Worm (Caenorhabditis elegans): Measurements from ENCODE around the gene E02H4.7.
A peak's percentile ranks its signal among the peaks of the same experiment; 100 is the strongest.

The E02H4.7 gene

ce11 chrX:14228764-14229163, 27.3 kb upstream of the E02H4.7 start:
- TF ChIP-seq ceh-13 (GFP tag; optimal IDR thresholded peaks at IDR 0.05) (no peak), tbx-37 (GFP tag; conservative IDR thresholded peaks at IDR 0.05) (no peak), hnd-1 (tag; optimal IDR thresholded peaks at IDR 0.05) (peak; percentile 29), hmg-4 (GFP tag; optimal IDR thresholded peaks at IDR 0.05) (no peak), aly-1 (tag; optimal IDR thresholded peaks at IDR 0.05) (peak; percentile 61), ceh-36 (tag; optimal IDR thresholded peaks at IDR 0.05) (peak; percentile 59), sea-1 (GFP tag; conservative IDR thresholded peaks at IDR 0.05) (peak; percentile 72; the same call in 1 of the 2 replicates), tbx-11 (GFP tag; IDR thresholded peaks at IDR 0.05) (peak; percentile 38; the same call in 1 of the 2 replicates), B0310.2 (tag; optimal IDR thresholded peaks at IDR 0.05) (no peak), scrt-1 (GFP tag; IDR thresholded peaks at IDR 0.05) (0 out of 2 replicates have a peak, but pooled peaks have one; percentile 49), ama-1 (optimal IDR thresholded peaks at IDR 0.05) (no peak), pes-1 (GFP tag; IDR thresholded peaks at IDR 0.05) (peak; percentile 79), F13C5.2 (tag; optimal IDR thresholded peaks at IDR 0.05) (no peak), flt-1 (GFP tag; IDR thresholded peaks at IDR 0.05) (peak; percentile 49; the same call in 1 of the 2 replicates), hmbx-1 (tag; optimal IDR thresholded peaks at IDR 0.05) (no peak)

ce11 chrX:14231987-14232386, 24.1 kb upstream of the E02H4.7 start:
- TF ChIP-seq hnd-1 (tag; optimal IDR thresholded peaks at IDR 0.05) (no peak), B0310.2 (tag; optimal IDR thresholded peaks at IDR 0.05) (no peak), hmbx-1 (tag; optimal IDR thresholded peaks at IDR 0.05) (no peak), hmg-4 (GFP tag; optimal IDR thresholded peaks at IDR 0.05) (no peak), ceh-13 (GFP tag; optimal IDR thresholded peaks at IDR 0.05) (no peak), flt-1 (GFP tag; IDR thresholded peaks at IDR 0.05) (no peak), F13C5.2 (tag; optimal IDR thresholded peaks at IDR 0.05) (no peak), ceh-36 (tag; optimal IDR thresholded peaks at IDR 0.05) (no peak), tra-4 (tag; optimal IDR thresholded peaks at IDR 0.05) (no peak), pes-1 (GFP tag; IDR thresholded peaks at IDR 0.05) (no peak), sea-1 (GFP tag; conservative IDR thresholded peaks at IDR 0.05) (no peak), scrt-1 (GFP tag; IDR thresholded peaks at IDR 0.05) (no peak), aly-1 (tag; optimal IDR thresholded peaks at IDR 0.05) (no peak), tbx-37 (GFP tag; conservative IDR thresholded peaks at IDR 0.05) (no peak), tbx-11 (GFP tag; IDR thresholded peaks at IDR 0.05) (no peak), ets-7 (tag; optimal IDR thresholded peaks at IDR 0.05) (no peak), ama-1 (optimal IDR thresholded peaks at IDR 0.05) (no peak)

ce11 chrX:14234366-14234765, 21.7 kb upstream of the E02H4.7 start, which contains the start of gene srg-36:
TSS of gene srg-36 (minus strand) at chrX:14234466.
- TF ChIP-seq pes-1 (GFP tag; IDR thresholded peaks at IDR 0.05) (no peak), sea-1 (GFP tag; conservative IDR thresholded peaks at IDR 0.05) (no peak), flt-1 (GFP tag; IDR thresholded peaks at IDR 0.05) (no peak), scrt-1 (GFP tag; IDR thresholded peaks at IDR 0.05) (no peak), tbx-11 (GFP tag; IDR thresholded peaks at IDR 0.05) (no peak), ceh-36 (tag; optimal IDR thresholded peaks at IDR 0.05) (no peak), ceh-13 (GFP tag; optimal IDR thresholded peaks at IDR 0.05) (no peak), B0310.2 (tag; optimal IDR thresholded peaks at IDR 0.05) (no peak), tbx-37 (GFP tag; conservative IDR thresholded peaks at IDR 0.05) (no peak), F13C5.2 (tag; optimal IDR thresholded peaks at IDR 0.05) (no peak), aly-1 (tag; optimal IDR thresholded peaks at IDR 0.05) (no peak), hmbx-1 (tag; optimal IDR thresholded peaks at IDR 0.05) (no peak), tra-4 (tag; optimal IDR thresholded peaks at IDR 0.05) (no peak), hnd-1 (tag; optimal IDR thresholded peaks at IDR 0.05) (no peak), hmg-4 (GFP tag; optimal IDR thresholded peaks at IDR 0.05) (no peak), ets-7 (tag; optimal IDR thresholded peaks at IDR 0.05) (no peak), ama-1 (optimal IDR thresholded peaks at IDR 0.05) (no peak)

- TF ChIP-seq hmg-4 (GFP tag; optimal IDR thresholded peaks at IDR 0.05): no peak
- TF ChIP-seq ama-1 (optimal IDR thresholded peaks at IDR 0.05): no peak
- no peak for TF ChIP-seq ceh-36 (tag; optimal IDR thresholded peaks at IDR 0.05)
- no peak for TF ChIP-seq B0310.2 (tag; optimal IDR thresholded peaks at IDR 0.05)
- TF ChIP-seq tbx-11 (GFP tag; IDR thresholded peaks at IDR 0.05): no peak
- TF ChIP-seq F13C5.2 (tag; optimal IDR thresholded peaks at IDR 0.05): no peak
- no peak for TF ChIP-seq sea-1 (GFP tag; conservative IDR thresholded peaks at IDR 0.05)
- no peak for TF ChIP-seq tbx-37 (GFP tag; conservative IDR thresholded peaks at IDR 0.05)
Observed at ce11 chrX:14234932-14235331, 21.1 kb upstream of the E02H4.7 start, which contains the start of gene srg-37. TSS of gene srg-37 (minus strand) at chrX:14235032.

- no peak for TF ChIP-seq scrt-1 (GFP tag; IDR thresholded peaks at IDR 0.05)
- no peak for TF ChIP-seq hnd-1 (tag; optimal IDR thresholded peaks at IDR 0.05)
- no peak for TF ChIP-seq tbx-37 (GFP tag; conservative IDR thresholded peaks at IDR 0.05)
- TF ChIP-seq hmg-4 (GFP tag; optimal IDR thresholded peaks at IDR 0.05): no peak
- no peak for TF ChIP-seq flt-1 (GFP tag; IDR thresholded peaks at IDR 0.05)
- no peak for TF ChIP-seq ceh-13 (GFP tag; optimal IDR thresholded peaks at IDR 0.05)
- no peak for TF ChIP-seq ets-7 (tag; optimal IDR thresholded peaks at IDR 0.05)
- TF ChIP-seq hmbx-1 (tag; optimal IDR thresholded peaks at IDR 0.05): no peak
- no peak for TF ChIP-seq ama-1 (optimal IDR thresholded peaks at IDR 0.05)
- TF ChIP-seq tra-4 (tag; optimal IDR thresholded peaks at IDR 0.05): no peak
- TF ChIP-seq ceh-36 (tag; optimal IDR thresholded peaks at IDR 0.05): no peak
- TF ChIP-seq F13C5.2 (tag; optimal IDR thresholded peaks at IDR 0.05): no peak
- no peak for TF ChIP-seq sea-1 (GFP tag; conservative IDR thresholded peaks at IDR 0.05)
- TF ChIP-seq aly-1 (tag; optimal IDR thresholded peaks at IDR 0.05): no peak
- no peak for TF ChIP-seq B0310.2 (tag; optimal IDR thresholded peaks at IDR 0.05)
- TF ChIP-seq pes-1 (GFP tag; IDR thresholded peaks at IDR 0.05): no peak
- no peak for TF ChIP-seq tbx-11 (GFP tag; IDR thresholded peaks at IDR 0.05)
Observed at ce11 chrX:14236121-14236824, 19.8 kb upstream of the E02H4.7 start.

- TF ChIP-seq tra-4 (tag; optimal IDR thresholded peaks at IDR 0.05) (no peak), scrt-1 (GFP tag; IDR thresholded peaks at IDR 0.05) (no peak), aly-1 (tag; optimal IDR thresholded peaks at IDR 0.05) (no peak), B0310.2 (tag; optimal IDR thresholded peaks at IDR 0.05) (no peak), pes-1 (GFP tag; IDR thresholded peaks at IDR 0.05) (no peak), sea-1 (GFP tag; conservative IDR thresholded peaks at IDR 0.05) (no peak), tbx-11 (GFP tag; IDR thresholded peaks at IDR 0.05) (no peak), ceh-36 (tag; optimal IDR thresholded peaks at IDR 0.05) (no peak), hnd-1 (tag; optimal IDR thresholded peaks at IDR 0.05) (no peak), tbx-37 (GFP tag; conservative IDR thresholded peaks at IDR 0.05) (no peak)
Observed at ce11 chrX:14238291-14238758, 17.7 kb upstream of the E02H4.7 start, which contains the start of gene K04C1.2. TSS of gene K04C1.2 (plus strand) at chrX:14238708.
